Fruit fly (Drosophila melanogaster) whole organism, wandering third instar larva: ENCODE data around the gene dachs.

Experiments
- Abd-B ChIP-seq: fragments of >200 bp; optimal IDR thresholded peaks from 2 replicates; lab custom pipeline; 2017; ENCODE audit warnings: missing biosample characterization, missing genetic modification characterization
- CG32264 ChIP-seq: fragments of 200-800 bp; sonication (Bioruptor generic); optimal IDR thresholded peaks from 2 replicates; lab custom pipeline; 2016; ENCODE audit warnings: missing biosample characterization, missing genetic modification characterization
- CG9705 ChIP-seq: fragments of 200-800 bp; sonication (Bioruptor generic); optimal IDR thresholded peaks from 2 replicates; lab custom pipeline; 2018; ENCODE audit warnings: missing biosample characterization, mild to moderate bottlenecking, missing genetic modification characterization
- CrebA ChIP-seq: fragments of 200-800 bp; sonication (Bioruptor generic); optimal IDR thresholded peaks from 2 replicates; lab custom pipeline; 2016; ENCODE audit warnings: missing biosample characterization, mild to moderate bottlenecking, missing genetic modification characterization, borderline replicate concordance
- Dfd ChIP-seq: fragments of >200 bp; optimal IDR thresholded peaks from 2 replicates; lab custom pipeline; 2017; ENCODE audit warnings: missing biosample characterization, missing genetic modification characterization
- Dif ChIP-seq: fragments of 200-275, 200-300 bp; sonication (Bioruptor generic); optimal IDR thresholded peaks from 2 replicates; lab custom pipeline; 2018; ENCODE audit warnings: missing biosample characterization, missing genetic modification characterization; ENCODE audit not compliant: partially characterized antibody
- GATAd ChIP-seq: sonication (Bioruptor generic); optimal IDR thresholded peaks from 2 replicates; lab custom pipeline; 2016; ENCODE audit warnings: missing biosample characterization, missing genetic modification characterization
- HLH106 ChIP-seq: fragments of 200-800 bp; optimal IDR thresholded peaks from 3 replicates; lab custom pipeline; 2019; ENCODE audit warnings: missing biosample characterization, mild to moderate bottlenecking, missing genetic modification characterization, moderate library complexity
- Hnf4 ChIP-seq: fragments of 200-800 bp; sonication (Bioruptor generic); optimal IDR thresholded peaks from 2 replicates; lab custom pipeline; 2016; ENCODE audit warnings: missing biosample characterization, mild to moderate bottlenecking, missing genetic modification characterization
- Hr78 ChIP-seq: fragments of >200 bp; optimal IDR thresholded peaks from 2 replicates; lab custom pipeline; 2017; ENCODE audit warnings: missing biosample characterization, missing genetic modification characterization
- Hr83 ChIP-seq: fragments of 200-300 bp; sonication (Bioruptor generic); optimal IDR thresholded peaks from 2 replicates; lab custom pipeline; 2016; ENCODE audit warnings: missing biosample characterization, mild to moderate bottlenecking, missing genetic modification characterization, moderate library complexity; ENCODE audit not compliant: poor library complexity, severe bottlenecking
- Jra ChIP-seq: sonication (Bioruptor generic); optimal IDR thresholded peaks from 2 replicates; lab custom pipeline; 2016; ENCODE audit warnings: missing biosample characterization, missing genetic modification characterization
- Mio ChIP-seq: sonication (Bioruptor generic); optimal IDR thresholded peaks from 2 replicates; lab custom pipeline; 2016; ENCODE audit warnings: missing biosample characterization, missing genetic modification characterization
- Myc ChIP-seq: fragments of >200 bp; optimal IDR thresholded peaks from 2 replicates; lab custom pipeline; 2017
- N ChIP-seq: fragments of >200 bp; optimal IDR thresholded peaks from 2 replicates; lab custom pipeline; 2018; ENCODE audit warnings: missing biosample characterization, missing external identifiers, missing genetic modification characterization
- OdsH ChIP-seq: fragments of 200-800 bp; sonication (Bioruptor generic); optimal IDR thresholded peaks from 2 replicates; lab custom pipeline; 2016; ENCODE audit warnings: missing biosample characterization, mild to moderate bottlenecking, missing genetic modification characterization
- Sp1 ChIP-seq: fragments of 200-800 bp; sonication (Bioruptor generic); optimal IDR thresholded peaks from 3 replicates; lab custom pipeline; 2019; ENCODE audit warnings: missing biosample characterization, mild to moderate bottlenecking, missing genetic modification characterization, moderate library complexity
- Vsx2 ChIP-seq: fragments of 200-300, 225-300 bp; sonication (Bioruptor generic); optimal IDR thresholded peaks from 2 replicates; lab custom pipeline; 2018; ENCODE audit warnings: missing biosample characterization, missing genetic modification characterization; ENCODE audit not compliant: partially characterized antibody
- br ChIP-seq: fragments of 200-800 bp; sonication (Bioruptor generic); optimal IDR thresholded peaks from 2 replicates; lab custom pipeline; 2016; ENCODE audit warnings: missing biosample characterization, missing genetic modification characterization
- brk ChIP-seq: fragments of 200-800 bp; sonication (Bioruptor generic); optimal IDR thresholded peaks from 2 replicates; lab custom pipeline; 2016; ENCODE audit warnings: missing biosample characterization, mild to moderate bottlenecking, missing genetic modification characterization
- dl ChIP-seq, 2 experiments: fragments of 175-275, 200-275 bp in 1 of 2; fragments of 200-275 bp in 1 of 2; sonication (Bioruptor generic); optimal IDR thresholded peaks; lab custom pipeline; 2018; ENCODE audit warnings: mild to moderate bottlenecking in 2 of 2, missing biosample characterization in 2 of 2, missing genetic modification characterization in 2 of 2, moderate library complexity in 2 of 2; ENCODE audit not compliant: partially characterized antibody in 2 of 2, insufficient read depth in 1 of 2
- dmrt93B ChIP-seq: fragments of 200-800 bp; sonication (Bioruptor generic); optimal IDR thresholded peaks from 2 replicates; lab custom pipeline; 2018; ENCODE audit warnings: missing biosample characterization, mild to moderate bottlenecking, missing genetic modification characterization
- dsf ChIP-seq: sonication (Bioruptor generic); optimal IDR thresholded peaks from 2 replicates; lab custom pipeline; 2016; ENCODE audit warnings: missing biosample characterization, missing genetic modification characterization, borderline replicate concordance
- ey ChIP-seq: fragments of 200-800 bp; sonication (Bioruptor generic); optimal IDR thresholded peaks from 2 replicates; lab custom pipeline; 2016; ENCODE audit warnings: missing biosample characterization, missing genetic modification characterization
- foxo ChIP-seq, 2 experiments: fragments of 200-800 bp; sonication (Bioruptor generic); optimal IDR thresholded peaks; 2 replicates in 1 of 2; 3 replicates in 1 of 2; lab custom pipeline; 2016 to 2017; ENCODE audit warnings: missing biosample characterization in 2 of 2, missing genetic modification characterization in 2 of 2
- fru ChIP-seq: fragments of 200-800 bp; sonication (Bioruptor generic); optimal IDR thresholded peaks from 3 replicates; lab custom pipeline; 2016; ENCODE audit warnings: missing biosample characterization, mild to moderate bottlenecking, missing genetic modification characterization
- h ChIP-seq: fragments of 200-800 bp; sonication (Bioruptor generic); optimal IDR thresholded peaks from 3 replicates; lab custom pipeline; 2016; ENCODE audit warnings: missing biosample characterization, mild to moderate bottlenecking, missing genetic modification characterization
- jim ChIP-seq: fragments of 175-275, 200-325 bp; sonication (Bioruptor generic); optimal IDR thresholded peaks from 2 replicates; lab custom pipeline; 2016; ENCODE audit warnings: missing biosample characterization, mild to moderate bottlenecking, missing genetic modification characterization
- lola ChIP-seq: fragments of >200 bp; optimal IDR thresholded peaks from 2 replicates; lab custom pipeline; 2017; ENCODE audit warnings: missing biosample characterization, missing genetic modification characterization
- pan ChIP-seq: fragments of >200 bp; optimal IDR thresholded peaks from 2 replicates; lab custom pipeline; 2017
- psq ChIP-seq: fragments of 200-800 bp; sonication (Bioruptor generic); optimal IDR thresholded peaks from 3 replicates; lab custom pipeline; 2017; ENCODE audit warnings: missing biosample characterization, mild to moderate bottlenecking, missing genetic modification characterization, moderate library complexity
- rgr ChIP-seq: fragments of 200-800 bp; sonication (Bioruptor generic); optimal IDR thresholded peaks from 3 replicates; lab custom pipeline; 2016; ENCODE audit warnings: missing biosample characterization, mild to moderate bottlenecking, missing genetic modification characterization
- sage ChIP-seq: fragments of 200-800 bp; sonication (Bioruptor generic); optimal IDR thresholded peaks from 2 replicates; lab custom pipeline; 2016; ENCODE audit warnings: missing biosample characterization, mild to moderate bottlenecking, missing genetic modification characterization
- sv ChIP-seq: fragments of 200-800 bp; sonication (Bioruptor generic); optimal IDR thresholded peaks from 3 replicates; lab custom pipeline; 2016; ENCODE audit warnings: missing biosample characterization, missing genetic modification characterization
- tai ChIP-seq: sonication (Bioruptor generic); optimal IDR thresholded peaks from 2 replicates; lab custom pipeline; 2016; ENCODE audit warnings: missing biosample characterization, missing genetic modification characterization
- usp ChIP-seq: fragments of >200 bp; optimal IDR thresholded peaks from 2 replicates; lab custom pipeline; 2017; ENCODE audit warnings: missing biosample characterization, missing genetic modification characterization

dachs gene

dm6 chr2L:8528951-8529430 is 62.4 kb downstream of the dachs start, which contains the start of gene CG17834 (continued):
- TF ChIP-seq Hr83 (GFP tag; lab: Kevin White, UChicago) = peak; percentile 61
- no peak for TF ChIP-seq tai
- TF ChIP-seq Vsx2 = peak; percentile 74
- TF ChIP-seq dmrt93B (GFP tag; lab: Kevin White, UChicago) = no peak
- no peak for TF ChIP-seq Abd-B (GFP tag; lab: Kevin White, UChicago)
- peak; percentile 67 for TF ChIP-seq Sp1 (GFP tag; lab: Kevin White, UChicago)
- no peak for TF ChIP-seq CrebA (GFP tag; lab: Kevin White, UChicago)

DNA sequence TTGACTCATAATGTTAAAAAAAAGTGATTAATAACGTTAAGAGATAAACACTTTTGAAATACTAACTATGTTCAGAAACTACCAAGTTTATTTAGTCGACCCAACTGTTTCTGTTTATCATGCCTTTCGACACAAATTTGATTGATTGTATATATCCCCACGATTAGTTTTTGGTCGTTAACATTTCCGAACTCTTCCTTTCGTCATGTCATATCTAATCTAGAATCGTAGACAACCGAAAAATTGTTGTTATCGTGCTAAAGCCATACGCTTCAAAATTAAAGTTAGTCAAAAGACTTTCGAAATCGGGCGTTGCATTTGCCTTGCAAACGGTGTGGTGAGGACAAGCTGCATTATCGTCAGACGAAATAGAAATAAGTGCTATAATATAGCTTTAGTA is 63.6 kb downstream of the dachs start:
- no peak for TF ChIP-seq sv (GFP tag; lab: Kevin White, UChicago)
- no peak for TF ChIP-seq Dif (GFP tag; lab: Kevin White, UChicago)
- TF ChIP-seq Sp1 (GFP tag; lab: Kevin White, UChicago) = no peak
- TF ChIP-seq rgr (GFP tag; lab: Kevin White, UChicago) = no peak
- no peak for TF ChIP-seq dmrt93B (GFP tag; lab: Kevin White, UChicago)
- TF ChIP-seq CG32264 = no peak
- no peak for TF ChIP-seq tai
- no peak for TF ChIP-seq Mio (GFP tag; lab: Kevin White, UChicago)

DNA sequence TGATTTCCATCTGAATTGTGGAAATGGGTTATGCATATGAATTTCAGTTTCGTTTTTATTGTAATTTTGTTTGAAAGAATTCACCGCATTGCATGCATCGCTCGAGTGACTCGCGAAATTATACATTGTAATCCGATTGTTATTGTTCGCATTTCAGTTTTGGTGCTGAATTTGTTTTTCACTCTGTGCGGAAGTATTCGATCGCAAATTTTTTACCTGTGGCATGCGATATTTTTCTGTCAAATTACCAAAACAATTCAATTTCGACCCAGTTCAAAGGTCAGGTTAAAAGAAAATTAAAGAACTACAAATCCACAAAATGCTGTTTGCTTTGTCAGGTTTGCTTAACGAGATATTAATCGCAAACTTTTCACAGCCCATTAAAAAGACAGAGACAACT is 66.2 kb downstream of the dachs start:
- TF ChIP-seq Hnf4 (GFP tag; lab: Kevin White, UChicago) (no peak), HLH106 (no peak), h (GFP tag; lab: Kevin White, UChicago) (no peak), Abd-B (GFP tag; lab: Kevin White, UChicago) (no peak), foxo (GFP tag; optimal IDR thresholded peaks at IDR 0.05; lab: Kevin White, UChicago) (no peak), jim (no peak), Myc (lab: Kevin White, UChicago) (no peak), Jra (GFP tag; lab: Kevin White, UChicago) (no peak), sv (GFP tag; lab: Kevin White, UChicago) (no peak), dsf (GFP tag; lab: Kevin White, UChicago) (no peak)

DNA sequence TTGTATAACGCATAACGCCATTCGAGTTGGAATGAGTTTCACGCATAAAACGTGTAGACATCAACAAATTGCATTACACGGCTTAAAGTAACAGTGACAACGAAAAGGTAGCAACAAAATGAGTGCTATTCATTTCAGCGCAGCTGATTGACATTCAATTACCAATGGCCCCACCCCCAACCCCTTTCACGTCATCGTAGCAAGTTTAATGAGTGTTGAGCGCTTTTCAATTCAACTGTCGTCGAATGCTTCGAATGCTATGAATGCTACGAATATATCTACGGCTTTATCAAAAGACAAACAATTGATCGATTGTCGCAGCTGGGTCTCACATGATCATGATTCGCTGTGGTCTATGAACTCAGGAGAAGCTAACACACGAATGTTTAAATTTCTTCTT is 67.0 kb downstream of the dachs start:
- TF ChIP-seq h (GFP tag; lab: Kevin White, UChicago) (no peak), CrebA (GFP tag; lab: Kevin White, UChicago) (no peak), HLH106 (no peak), sv (GFP tag; lab: Kevin White, UChicago) (no peak), sage (no peak), Hr78 (no peak), fru (no peak)
- TF ChIP-seq, all 38 proteins: peak for 0

DNA sequence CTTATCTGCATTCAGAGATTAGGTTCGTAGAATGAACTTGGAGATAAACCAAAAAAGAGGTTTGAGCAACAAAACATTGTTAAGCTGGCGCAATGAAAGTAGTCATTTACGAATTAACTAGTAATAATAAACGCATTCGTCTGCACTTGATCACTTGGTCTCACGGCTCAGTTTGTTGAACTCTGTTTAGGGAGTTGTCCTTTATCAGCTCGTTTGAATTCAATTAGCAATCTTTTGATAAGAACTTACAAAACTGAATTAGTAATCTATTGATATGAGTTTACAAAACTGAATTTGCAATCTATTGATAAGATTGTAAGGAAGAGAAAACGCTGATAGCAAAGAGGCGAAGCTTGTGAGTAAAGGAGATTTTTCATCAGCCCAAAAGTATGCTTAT is 67.5 kb downstream of the dachs start:
- no peak for TF ChIP-seq HLH106
- no peak for TF ChIP-seq CG9705
- TF ChIP-seq Myc (lab: Kevin White, UChicago) = peak; percentile 47
- no peak for TF ChIP-seq CG32264

DNA sequence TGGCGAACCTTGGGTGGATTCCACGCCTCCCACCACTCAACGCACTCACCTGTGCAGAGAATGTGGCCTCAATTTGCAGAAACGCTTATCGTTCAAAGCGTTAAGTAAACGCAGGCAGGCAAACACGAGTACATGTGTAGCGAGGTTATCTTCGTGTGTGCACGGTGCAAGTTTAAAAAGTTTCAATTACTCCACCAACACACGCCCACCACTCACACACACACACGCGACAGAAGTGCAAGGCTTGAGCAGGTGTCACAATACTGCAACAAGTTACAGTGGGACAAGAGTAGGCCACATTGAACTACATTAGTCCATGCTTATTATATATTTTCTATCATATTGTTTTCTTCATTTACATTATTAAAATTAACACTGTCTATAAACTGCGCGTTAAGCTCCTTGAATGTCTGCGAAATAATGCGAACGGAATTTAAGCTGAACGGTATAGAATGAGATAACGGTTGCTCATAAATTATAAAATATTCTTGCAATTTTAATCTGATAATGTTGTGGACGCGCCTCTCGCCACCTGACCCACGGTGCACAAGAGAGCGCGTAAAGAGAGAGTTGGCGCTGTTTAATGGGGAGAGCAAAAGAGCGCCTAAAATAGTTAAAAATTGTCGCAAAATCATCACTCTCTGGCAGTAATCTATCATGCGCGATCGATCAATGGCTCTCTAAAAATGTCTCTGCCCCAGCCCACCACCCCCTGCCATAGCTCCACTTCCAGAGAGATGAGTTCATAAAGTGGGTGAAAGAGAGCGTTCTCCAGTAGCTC is 68.1 kb downstream of the dachs start:
- TF ChIP-seq br (GFP tag; lab: Kevin White, UChicago) (peak; percentile 97), Jra (GFP tag; lab: Kevin White, UChicago) (peak; percentile 84), Dfd (GFP tag; lab: Kevin White, UChicago) (peak; percentile 71), ey (GFP tag; lab: Kevin White, UChicago) (peak; percentile 94), Dif (GFP tag; lab: Kevin White, UChicago) (peak; percentile 80), dl (GFP tag; optimal IDR thresholded peaks at IDR 0.05; lab: Kevin White, UChicago; ENCODE audit: insufficient read depth in 1 of 2, partially characterized antibody in 2 of 2) (peak; percentile 86 to 87), Vsx2 (peak; percentile 57), psq (peak; percentile 83), Myc (lab: Kevin White, UChicago) (no peak), fru (peak; percentile 96), N (peak; percentile 12), dsf (GFP tag; lab: Kevin White, UChicago) (peak; percentile 66), lola (GFP tag; lab: Kevin White, UChicago) (no peak), CG9705 (peak; percentile 92), GATAd (GFP tag; lab: Kevin White, UChicago) (peak; percentile 32), Hr78 (no peak), sage (peak; percentile 93), Abd-B (GFP tag; lab: Kevin White, UChicago) (no peak), OdsH (peak; percentile 95), pan (lab: Kevin White, UChicago) (no peak), foxo (GFP tag; optimal IDR thresholded peaks at IDR 0.05; lab: Kevin White, UChicago) (peak; percentile 87 to 95), Mio (GFP tag; lab: Kevin White, UChicago) (peak; percentile 80), usp (GFP tag; lab: Kevin White, UChicago) (no peak), brk (GFP tag; lab: Kevin White, UChicago) (peak; percentile 90), rgr (GFP tag; lab: Kevin White, UChicago) (peak; percentile 95), sv (GFP tag; lab: Kevin White, UChicago) (peak; percentile 77), dmrt93B (GFP tag; lab: Kevin White, UChicago) (peak; percentile 95)
